Worm (Caenorhabditis elegans): ENCODE results near the gene glb-11.

glb-11 gene

DNA sequence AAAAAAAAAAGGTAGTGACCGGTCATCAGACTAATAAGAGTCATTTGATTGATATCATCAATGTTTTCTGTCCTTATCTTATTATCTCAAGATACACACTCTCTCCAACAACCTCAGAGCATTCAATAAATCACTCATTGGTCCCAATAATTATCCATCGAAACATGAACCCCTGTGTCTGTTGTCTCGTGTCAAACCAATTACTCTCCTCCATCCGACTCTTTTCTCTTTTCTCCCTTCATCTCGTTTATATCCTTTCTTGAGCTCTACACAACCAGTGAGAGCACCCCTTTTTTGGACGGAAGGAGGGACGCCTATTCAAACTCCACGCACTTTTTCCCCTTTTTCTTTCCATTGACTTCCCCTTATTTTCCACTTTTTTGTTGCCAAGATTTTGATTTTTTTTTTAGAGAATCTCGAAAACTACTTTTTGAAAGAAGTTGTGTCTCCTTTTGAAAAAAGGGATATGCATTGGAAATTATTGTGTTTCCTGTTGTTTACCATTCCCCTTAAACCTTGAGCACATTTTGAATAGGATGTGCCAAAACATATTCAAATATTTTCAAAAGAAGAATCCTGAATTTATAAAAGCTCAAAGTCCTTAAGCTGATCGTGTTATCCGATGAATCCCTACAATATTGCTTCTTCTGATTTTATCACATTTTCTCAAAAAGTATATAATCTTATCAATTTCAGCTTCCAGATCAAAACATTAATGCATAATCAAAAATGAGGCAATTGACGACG is 13.6 kb upstream of the glb-11 start, which contains the start of gene pxd-1 (continued):
- TF ChIP-seq nhr-237 (tag; optimal IDR thresholded peaks at IDR 0.05) (no peak), crh-2 (tag; optimal IDR thresholded peaks at IDR 0.05) (peak; percentile 0), Y55F3AM.14 (GFP tag; optimal IDR thresholded peaks at IDR 0.05) (no peak), nhr-25 (tag; optimal IDR thresholded peaks at IDR 0.05) (no peak), lin-11 (tag; optimal IDR thresholded peaks at IDR 0.05) (no peak), sem-4 (tag; optimal IDR thresholded peaks at IDR 0.05) (peak; percentile 65), egl-27 (tag; optimal IDR thresholded peaks at IDR 0.05) (no peak), zag-1 (tag; optimal IDR thresholded peaks at IDR 0.05) (no peak), nhr-11 (tag; optimal IDR thresholded peaks at IDR 0.05) (no peak), ztf-4 (tag; optimal IDR thresholded peaks at IDR 0.05) (no peak), nhr-12 (tag; optimal IDR thresholded peaks at IDR 0.05) (no peak), nhr-129 (tag; optimal IDR thresholded peaks at IDR 0.05) (peak; percentile 56), unc-62 (GFP tag; optimal IDR thresholded peaks at IDR 0.05) (no peak), elt-1 (tag; optimal IDR thresholded peaks at IDR 0.05) (no peak), ama-1 (optimal IDR thresholded peaks at IDR 0.05) (no peak), nhr-6 (tag; optimal IDR thresholded peaks at IDR 0.05) (no peak), lin-13 (GFP tag; optimal IDR thresholded peaks at IDR 0.05) (no peak), skn-1 (tag; optimal IDR thresholded peaks at IDR 0.05) (no peak), ZK546.5 (tag; optimal IDR thresholded peaks at IDR 0.05) (no peak)

DNA sequence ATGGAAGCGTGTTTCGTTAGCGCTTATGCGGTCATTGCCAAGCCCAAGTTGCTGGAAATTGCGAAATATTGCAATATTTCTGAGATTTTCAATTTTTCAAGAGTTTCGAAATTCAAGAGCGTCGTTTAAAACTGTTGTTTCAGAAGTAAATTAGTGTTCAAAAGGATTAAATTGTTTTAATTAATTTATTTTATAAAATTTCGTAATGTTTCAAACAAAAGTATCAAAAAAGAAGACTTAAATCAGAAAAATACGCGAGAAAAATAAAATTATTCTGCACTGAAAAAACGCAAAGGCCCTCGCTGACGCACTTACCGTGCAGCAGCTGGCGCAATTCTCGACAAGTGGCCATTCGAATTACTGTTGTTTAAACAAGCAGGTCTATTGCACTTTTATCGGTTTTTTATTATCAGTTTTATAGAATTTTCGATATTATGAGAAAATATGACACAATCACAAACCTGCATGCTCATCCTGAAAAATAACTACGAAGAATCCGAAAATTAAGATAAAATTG is 12.1 kb upstream of the glb-11 start, which contains the start of gene tif-1A:
tif-1A (minus strand) TSS at position 51 of the 517 bp plus-strand sequence.
- TF ChIP-seq crh-2 (tag; optimal IDR thresholded peaks at IDR 0.05) (peak; percentile 75), F13H6.1 (tag; optimal IDR thresholded peaks at IDR 0.05) (peak; percentile 84), ztf-4 (tag; optimal IDR thresholded peaks at IDR 0.05) (no peak), Y55F3AM.14 (GFP tag; optimal IDR thresholded peaks at IDR 0.05) (peak; percentile 6), lin-13 (GFP tag; optimal IDR thresholded peaks at IDR 0.05) (peak; percentile 73), nhr-25 (tag; optimal IDR thresholded peaks at IDR 0.05) (peak; percentile 67), lsy-2 (tag; optimal IDR thresholded peaks at IDR 0.05) (peak; percentile 81 to 92), gmeb-1 (tag; optimal IDR thresholded peaks at IDR 0.05) (peak; percentile 90), sma-3 (GFP tag; optimal IDR thresholded peaks at IDR 0.05) (peak; percentile 85), mab-5 (tag; optimal IDR thresholded peaks at IDR 0.05) (peak; percentile 70), blmp-1 (tag; optimal IDR thresholded peaks at IDR 0.05; ENCODE audit: insufficient read depth) (peak; percentile 34), fos-1 (tag; optimal IDR thresholded peaks at IDR 0.05) (peak; percentile 96), nhr-77 (tag; optimal IDR thresholded peaks at IDR 0.05) (peak; percentile 15), ceh-82 (tag; optimal IDR thresholded peaks at IDR 0.05) (no peak), nhr-21 (tag; optimal IDR thresholded peaks at IDR 0.05) (peak; percentile 72), nhr-12 (tag; optimal IDR thresholded peaks at IDR 0.05) (peak; percentile 23), sma-9 (GFP tag; optimal IDR thresholded peaks at IDR 0.05) (peak; percentile 85), sma-9 (tag; optimal IDR thresholded peaks at IDR 0.05) (no peak), C34F6.9 (tag; optimal IDR thresholded peaks at IDR 0.05) (peak; percentile 90), lin-11 (tag; optimal IDR thresholded peaks at IDR 0.05) (peak; percentile 8), nhr-237 (tag; optimal IDR thresholded peaks at IDR 0.05) (no peak), unc-39 (tag; optimal IDR thresholded peaks at IDR 0.05) (no peak), nhr-10 (tag; optimal IDR thresholded peaks at IDR 0.05) (peak; percentile 12), elt-3 (tag; optimal IDR thresholded peaks at IDR 0.05) (no peak), unc-55 (GFP tag; optimal IDR thresholded peaks at IDR 0.05) (peak; percentile 82), nhr-6 (tag; optimal IDR thresholded peaks at IDR 0.05) (peak; percentile 21), ZK546.5 (tag; optimal IDR thresholded peaks at IDR 0.05) (no peak), skn-1 (tag; optimal IDR thresholded peaks at IDR 0.05) (peak; percentile 61), nhr-129 (tag; optimal IDR thresholded peaks at IDR 0.05) (peak; percentile 57), zag-1 (tag; optimal IDR thresholded peaks at IDR 0.05) (peak; percentile 19), sem-4 (tag; optimal IDR thresholded peaks at IDR 0.05) (peak; percentile 49), mdl-1 (tag; optimal IDR thresholded peaks at IDR 0.05) (peak in 1 of 2 experiments; percentile 9), snpc-4 (tag; optimal IDR thresholded peaks at IDR 0.05) (peak; percentile 73), egl-27 (tag; optimal IDR thresholded peaks at IDR 0.05) (peak; percentile 20), ztf-1 (GFP tag; conservative IDR thresholded peaks at IDR 0.05) (no peak)
